Fruit fly (Drosophila melanogaster) whole organism, prepupa: Measurements from ENCODE around the gene CG5321.
A peak's percentile ranks its signal among the peaks of the same experiment; 100 is the strongest.

Source experiments
- Blimp-1 ChIP-seq: fragments of 200-800 bp; sonication (Bioruptor generic); optimal IDR thresholded peaks from 3 replicates; lab custom pipeline; 2017; ENCODE audit warnings: missing biosample characterization, missing genetic modification characterization, mild to moderate bottlenecking, moderate library complexity, missing genetic modification reagents
- CG10631 ChIP-seq: fragments of 200-800 bp; sonication (Bioruptor generic); optimal IDR thresholded peaks from 2 replicates; lab custom pipeline; 2016; ENCODE audit warnings: missing biosample characterization, missing genetic modification characterization
- CG10669 ChIP-seq: fragments of 200-800 bp; sonication (Bioruptor generic); optimal IDR thresholded peaks from 3 replicates; lab custom pipeline; 2018; ENCODE audit warnings: missing biosample characterization, mild to moderate bottlenecking, missing genetic modification characterization, moderate library complexity
- CG11294 ChIP-seq: fragments of 200-800 bp; sonication (Bioruptor generic); IDR thresholded peaks from 2 replicates; pipeline ENCODE4 v1.3.6; 2022; ENCODE audit warnings: missing biosample characterization, missing genetic modification characterization
- CG11762 ChIP-seq: fragments of 200-800 bp; sonication (Bioruptor generic); optimal IDR thresholded peaks from 3 replicates; lab custom pipeline; 2016; ENCODE audit warnings: missing biosample characterization, missing genetic modification characterization; ENCODE audit not compliant: insufficient read depth
- CG15336 ChIP-seq: fragments of 200-800 bp; sonication (Bioruptor generic); IDR thresholded peaks from 2 replicates; pipeline ENCODE4 v1.3.6; 2022; ENCODE audit warnings: missing biosample characterization, missing genetic modification characterization
- CG16779 ChIP-seq: fragments of 200-800 bp; sonication (Bioruptor generic); optimal IDR thresholded peaks from 3 replicates; lab custom pipeline; 2017; ENCODE audit warnings: missing biosample characterization, mild to moderate bottlenecking, missing genetic modification characterization
- CG31627 ChIP-seq: fragments of 200-800 bp; sonication (Bioruptor generic); optimal IDR thresholded peaks from 3 replicates; lab custom pipeline; 2016; ENCODE audit warnings: missing biosample characterization, missing genetic modification characterization
- CG34406 ChIP-seq: fragments of 200-800 bp; sonication (Bioruptor generic); optimal IDR thresholded peaks from 3 replicates; lab custom pipeline; 2016; ENCODE audit warnings: missing biosample characterization, missing genetic modification characterization
- CG3919 ChIP-seq: fragments of 200-800 bp; sonication (Bioruptor generic); optimal IDR thresholded peaks from 3 replicates; lab custom pipeline; 2016; ENCODE audit warnings: missing biosample characterization, missing genetic modification characterization
- CG4318 ChIP-seq: fragments of 200-800 bp; sonication (Bioruptor generic); optimal IDR thresholded peaks from 3 replicates; lab custom pipeline; 2017; ENCODE audit warnings: missing biosample characterization, mild to moderate bottlenecking, missing genetic modification characterization
- CG6163 ChIP-seq: fragments of 200-800 bp; sonication (Bioruptor generic); IDR thresholded peaks from 3 replicates; pipeline ENCODE4 v1.3.6; 2022; ENCODE audit warnings: missing biosample characterization, missing genetic modification characterization
- CG6276 ChIP-seq: fragments of 200-800 bp; sonication (Bioruptor generic); optimal IDR thresholded peaks from 2 replicates; lab custom pipeline; 2017; ENCODE audit warnings: missing biosample characterization, mild to moderate bottlenecking, missing genetic modification characterization
- CG6792 ChIP-seq: fragments of 200-800 bp; sonication (Bioruptor generic); optimal IDR thresholded peaks from 3 replicates; lab custom pipeline; 2016; ENCODE audit warnings: missing biosample characterization, missing genetic modification characterization
- CG6808 ChIP-seq: fragments of 200-800 bp; sonication (Bioruptor generic); optimal IDR thresholded peaks from 3 replicates; lab custom pipeline; 2017; ENCODE audit warnings: missing biosample characterization, missing genetic modification characterization, mild to moderate bottlenecking, moderate library complexity, missing genetic modification reagents
- CG6854 ChIP-seq: fragments of 200-800 bp; sonication (Bioruptor generic); optimal IDR thresholded peaks from 2 replicates; lab custom pipeline; 2017; ENCODE audit warnings: missing biosample characterization, mild to moderate bottlenecking, missing genetic modification characterization
- CG7368 ChIP-seq: fragments of 200-800 bp; sonication (Bioruptor generic); optimal IDR thresholded peaks from 3 replicates; lab custom pipeline; 2016; ENCODE audit warnings: missing biosample characterization, missing genetic modification characterization
- CG8119 ChIP-seq: fragments of 200-800 bp; sonication (Bioruptor generic); IDR thresholded peaks from 3 replicates; pipeline ENCODE4 v1.3.6; 2022; ENCODE audit warnings: missing biosample characterization, missing genetic modification characterization
- CG8319 ChIP-seq: fragments of 200-800 bp; sonication (Bioruptor generic); optimal IDR thresholded peaks from 3 replicates; lab custom pipeline; 2016; ENCODE audit warnings: missing biosample characterization, missing genetic modification characterization
- CG8632 ChIP-seq: fragments of 200-800 bp; sonication (Bioruptor generic); optimal IDR thresholded peaks from 3 replicates; lab custom pipeline; 2016; ENCODE audit warnings: missing biosample characterization, missing genetic modification characterization
- CG9139 ChIP-seq: fragments of 200-800 bp; sonication (Bioruptor generic); optimal IDR thresholded peaks from 3 replicates; lab custom pipeline; 2017; ENCODE audit warnings: missing biosample characterization, mild to moderate bottlenecking, missing genetic modification characterization
- Eip75B ChIP-seq: fragments of 200-800 bp; sonication (Bioruptor generic); optimal IDR thresholded peaks from 3 replicates; lab custom pipeline; 2016; ENCODE audit warnings: missing biosample characterization, missing genetic modification characterization
- Eip78C ChIP-seq: fragments of 200-800 bp; sonication (Bioruptor generic); peaks from one replicate; lab custom pipeline; 2016; ENCODE audit warnings: missing biosample characterization, missing genetic modification characterization
- Eip93F ChIP-seq: fragments of 200-800 bp; sonication (Bioruptor generic); optimal IDR thresholded peaks from 2 replicates; lab custom pipeline; 2016; ENCODE audit warnings: missing biosample characterization, mild to moderate bottlenecking, missing genetic modification characterization
- Ets21C ChIP-seq: fragments of 200-800 bp; sonication (Bioruptor generic); optimal IDR thresholded peaks from 3 replicates; lab custom pipeline; 2016; ENCODE audit warnings: missing biosample characterization, missing genetic modification characterization
- Ets96B ChIP-seq: fragments of 200-800 bp; optimal IDR thresholded peaks from 2 replicates; lab custom pipeline; 2019; ENCODE audit warnings: missing biosample characterization, mild to moderate bottlenecking, missing genetic modification characterization, moderate library complexity
- Gug ChIP-seq: fragments of 200-800 bp; sonication (Bioruptor generic); IDR thresholded peaks from 2 replicates; pipeline ENCODE4 v1.3.6; 2022; ENCODE audit warnings: missing biosample characterization, missing genetic modification characterization
- Hr38 ChIP-seq: sonication (Bioruptor generic); optimal IDR thresholded peaks from 2 replicates; lab custom pipeline; 2016; ENCODE audit warnings: missing biosample characterization, missing genetic modification characterization
- Hr39 ChIP-seq: fragments of 200-800 bp; sonication (Bioruptor generic); optimal IDR thresholded peaks from 2 replicates; lab custom pipeline; 2016; ENCODE audit warnings: missing biosample characterization, missing genetic modification characterization
- Hr4 ChIP-seq: fragments of 200-800 bp; sonication (Bioruptor generic); optimal IDR thresholded peaks from 3 replicates; lab custom pipeline; 2016; ENCODE audit warnings: missing biosample characterization, missing genetic modification characterization
- Lpt ChIP-seq: fragments of 200-800 bp; sonication (Bioruptor generic); optimal IDR thresholded peaks from 3 replicates; lab custom pipeline; 2016; ENCODE audit warnings: missing biosample characterization, missing genetic modification characterization
- Smox ChIP-seq: fragments of 200-800 bp; sonication (Bioruptor generic); optimal IDR thresholded peaks from 3 replicates; lab custom pipeline; 2016; ENCODE audit warnings: missing biosample characterization, missing genetic modification characterization
- Sox102F ChIP-seq: fragments of 200-800 bp; sonication (Bioruptor generic); optimal IDR thresholded peaks from 2 replicates; lab custom pipeline; 2016; ENCODE audit warnings: missing biosample characterization, mild to moderate bottlenecking, missing genetic modification characterization
- Sox14 ChIP-seq: fragments of 200-800 bp; sonication (Bioruptor generic); optimal IDR thresholded peaks from 3 replicates; lab custom pipeline; 2016; ENCODE audit warnings: missing biosample characterization, missing genetic modification characterization
- Sox15 ChIP-seq: fragments of 200-800 bp; sonication (Bioruptor generic); optimal IDR thresholded peaks from 3 replicates; lab custom pipeline; 2016; ENCODE audit warnings: missing biosample characterization, missing genetic modification characterization
- achi ChIP-seq: fragments of 200-800 bp; sonication (Bioruptor generic); optimal IDR thresholded peaks from 3 replicates; lab custom pipeline; 2016; ENCODE audit warnings: missing biosample characterization, missing genetic modification characterization
- acj6 ChIP-seq: fragments of 200-800 bp; sonication (Bioruptor generic); optimal IDR thresholded peaks from 3 replicates; lab custom pipeline; 2016; ENCODE audit warnings: missing biosample characterization, missing genetic modification characterization
- cyc ChIP-seq: fragments of 200-800 bp; sonication (Bioruptor generic); optimal IDR thresholded peaks from 3 replicates; lab custom pipeline; 2016; ENCODE audit warnings: missing biosample characterization, missing genetic modification characterization
- dac ChIP-seq: fragments of 200-800 bp; sonication (Bioruptor generic); optimal IDR thresholded peaks from 2 replicates; lab custom pipeline; 2017; ENCODE audit warnings: missing biosample characterization, mild to moderate bottlenecking, missing genetic modification characterization
- dsx ChIP-seq: fragments of 200-800 bp; optimal IDR thresholded peaks from 3 replicates; lab custom pipeline; 2019; ENCODE audit warnings: missing biosample characterization, mild to moderate bottlenecking, missing genetic modification characterization, moderate library complexity; ENCODE audit not compliant: poor library complexity, severe bottlenecking
- eg ChIP-seq: fragments of 200-800 bp; sonication (Bioruptor generic); IDR thresholded peaks from 3 replicates; pipeline ENCODE4 v1.3.6; 2022; ENCODE audit warnings: missing biosample characterization, missing genetic modification characterization
- esn ChIP-seq: fragments of 200-800 bp; sonication (Bioruptor generic); optimal IDR thresholded peaks from 2 replicates; lab custom pipeline; 2016; ENCODE audit warnings: missing biosample characterization, mild to moderate bottlenecking, missing genetic modification characterization, moderate library complexity
- fd59A ChIP-seq: fragments of 200-800 bp; sonication (Bioruptor generic); optimal IDR thresholded peaks from 2 replicates; lab custom pipeline; 2017; ENCODE audit warnings: missing biosample characterization, mild to moderate bottlenecking, missing genetic modification characterization, missing genetic modification reagents
- fkh ChIP-seq: fragments of 200-800 bp; sonication (Bioruptor generic); optimal IDR thresholded peaks from 3 replicates; lab custom pipeline; 2017; ENCODE audit warnings: missing biosample characterization, mild to moderate bottlenecking, missing genetic modification characterization, moderate library complexity
- lz ChIP-seq: fragments of 200-800 bp; sonication (Bioruptor generic); optimal IDR thresholded peaks from 3 replicates; lab custom pipeline; 2016; ENCODE audit warnings: missing biosample characterization, missing genetic modification characterization
- net ChIP-seq: fragments of 200-800 bp; sonication (Bioruptor generic); optimal IDR thresholded peaks from 3 replicates; lab custom pipeline; 2016; ENCODE audit warnings: missing biosample characterization, missing genetic modification characterization
- pdm3 ChIP-seq: fragments of 200-800 bp; sonication (Bioruptor generic); optimal IDR thresholded peaks from 3 replicates; lab custom pipeline; 2016; ENCODE audit warnings: missing biosample characterization, missing genetic modification characterization
- salr ChIP-seq, 2 experiments: fragments of 200-800 bp; sonication (Bioruptor generic); optimal IDR thresholded peaks; 3 replicates each; lab custom pipeline; 2016 to 2018; ENCODE audit warnings: missing biosample characterization in 2 of 2, missing genetic modification characterization in 2 of 2, mild to moderate bottlenecking in 1 of 2
- spab ChIP-seq: fragments of 200-800 bp; sonication (Bioruptor generic); optimal IDR thresholded peaks from 2 replicates; lab custom pipeline; 2017; ENCODE audit warnings: missing biosample characterization, mild to moderate bottlenecking, missing genetic modification characterization, missing genetic modification reagents
- ss ChIP-seq, 2 experiments: fragments of 200-800 bp; sonication (Bioruptor generic); optimal IDR thresholded peaks; 2 replicates in 1 of 2; 3 replicates in 1 of 2; lab custom pipeline; 2017 to 2018; ENCODE audit warnings: mild to moderate bottlenecking in 2 of 2, missing biosample characterization in 2 of 2, missing genetic modification characterization in 2 of 2, moderate library complexity in 1 of 2
- svp ChIP-seq: fragments of 200-800 bp; sonication (Bioruptor generic); peaks from one replicate; lab custom pipeline; 2016; ENCODE audit warnings: missing biosample characterization, missing genetic modification characterization
- vri ChIP-seq: fragments of 200-800 bp; sonication (Bioruptor generic); optimal IDR thresholded peaks from 3 replicates; lab custom pipeline; 2016; ENCODE audit warnings: missing biosample characterization, mild to moderate bottlenecking, missing genetic modification characterization

Gene CG5321

DNA sequence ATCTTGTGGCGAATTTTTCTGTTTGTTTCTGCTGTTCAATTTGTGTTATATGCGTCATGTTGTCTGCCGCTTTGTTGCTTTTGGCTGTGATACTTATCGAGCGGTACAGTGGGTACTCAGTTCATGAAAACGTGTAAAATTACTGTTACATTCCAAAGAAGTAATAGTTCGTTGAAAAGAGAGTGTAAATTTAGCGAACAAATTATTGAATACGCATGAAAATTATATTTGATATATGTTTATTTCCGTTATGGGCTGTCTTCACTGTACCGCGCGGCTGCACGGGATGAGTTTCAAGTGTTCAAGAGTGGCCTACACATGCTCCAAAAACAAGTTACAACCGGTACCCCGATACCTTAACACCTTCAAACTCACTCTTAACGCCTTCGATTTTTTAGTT is 9.7 kb downstream of the CG5321 start:
- TF ChIP-seq CG8119 (GFP tag; lab: Robert Waterston, UW) (peak; percentile 81), salr (GFP tag; optimal IDR thresholded peaks at IDR 0.05; lab: Kevin White, UChicago) (peak; percentile 54 to 57), Sox15 (GFP tag; lab: Kevin White, UChicago) (peak; percentile 83), Blimp-1 (peak; percentile 52), CG6792 (GFP tag; lab: Kevin White, UChicago) (peak; percentile 88), CG10669 (GFP tag; lab: Kevin White, UChicago) (peak; percentile 75), cyc (peak; percentile 90), Hr39 (GFP tag; lab: Kevin White, UChicago) (peak; percentile 88), achi (GFP tag; lab: Kevin White, UChicago) (peak; percentile 84), Smox (GFP tag; lab: Kevin White, UChicago) (peak; percentile 85), svp (GFP tag; lab: Kevin White, UChicago) (peak; percentile 95), CG9139 (GFP tag; lab: Kevin White, UChicago) (peak; percentile 54), eg (GFP tag; lab: Robert Waterston, UW) (peak; percentile 88), ss (GFP tag; optimal IDR thresholded peaks at IDR 0.05; lab: Kevin White, UChicago) (peak; percentile 71 to 80), CG16779 (tag; lab: Kevin White, UChicago) (peak; percentile 53), fkh (no peak), CG11294 (GFP tag; lab: Robert Waterston, UW) (peak; percentile 52), CG6163 (GFP tag; lab: Robert Waterston, UW) (peak; percentile 93), Eip93F (GFP tag; lab: Kevin White, UChicago) (peak; percentile 40), Lpt (GFP tag; lab: Kevin White, UChicago) (peak; percentile 76), CG31627 (GFP tag; lab: Kevin White, UChicago) (peak; percentile 88), CG34406 (GFP tag; lab: Kevin White, UChicago) (peak; percentile 88), Eip75B (GFP tag; lab: Kevin White, UChicago) (peak; percentile 81), pdm3 (peak; percentile 88), spab (GFP tag; lab: Kevin White, UChicago) (peak; percentile 59), CG3919 (GFP tag; lab: Kevin White, UChicago) (peak; percentile 86), CG10631 (peak; percentile 81), Hr38 (GFP tag; lab: Kevin White, UChicago) (no peak), fd59A (peak; percentile 68), Ets96B (tag; lab: Kevin White, UChicago) (peak; percentile 73), CG11762 (GFP tag; lab: Kevin White, UChicago) (peak; percentile 69), Sox102F (GFP tag; lab: Kevin White, UChicago) (peak; percentile 87), CG6276 (GFP tag; lab: Kevin White, UChicago) (peak; percentile 75), CG6808 (GFP tag; lab: Kevin White, UChicago) (peak; percentile 63), Sox14 (peak; percentile 81), dsx (GFP tag; lab: Kevin White, UChicago) (peak; percentile 73), CG8319 (GFP tag; lab: Kevin White, UChicago) (peak; percentile 81), Eip78C (peak; percentile 97), Ets21C (GFP tag; lab: Kevin White, UChicago) (peak; percentile 79), Gug (GFP tag; lab: Robert Waterston, UW) (peak; percentile 73), CG7368 (GFP tag; lab: Kevin White, UChicago) (peak; percentile 87), CG6854 (GFP tag; lab: Kevin White, UChicago) (peak; percentile 68), CG4318 (peak; percentile 51), lz (GFP tag; lab: Kevin White, UChicago) (peak; percentile 87), CG15336 (peak; percentile 89), net (GFP tag; lab: Kevin White, UChicago) (peak; percentile 80), vri (peak; percentile 56), CG8632 (GFP tag; lab: Kevin White, UChicago) (peak; percentile 88), Hr4 (GFP tag; lab: Kevin White, UChicago) (peak; percentile 84), esn (GFP tag; lab: Kevin White, UChicago) (peak; percentile 88), dac (GFP tag; lab: Kevin White, UChicago) (peak; percentile 39), acj6 (GFP tag; lab: Kevin White, UChicago) (peak; percentile 87)
